Worm (Caenorhabditis elegans) whole organism, early embryonic: Measurements from ENCODE around the gene dhs-25.

Experiments used
- B0310.2 ChIP-seq: sonication (generic microtip); optimal IDR thresholded peaks from 2 replicates; lab custom pipeline; 2016; ENCODE audit warnings: mild to moderate bottlenecking, missing genetic modification characterization, missing compliant biosample characterization
- F13C5.2 ChIP-seq: sonication (generic microtip); optimal IDR thresholded peaks from 2 replicates; lab custom pipeline; 2017; ENCODE audit warnings: mild to moderate bottlenecking, missing genetic modification characterization, inconsistent platforms, missing compliant biosample characterization
- aly-1 ChIP-seq: sonication (generic microtip); optimal IDR thresholded peaks from 2 replicates; lab custom pipeline; 2016; ENCODE audit warnings: missing genetic modification characterization, missing compliant biosample characterization
- ama-1 ChIP-seq: fragments of 150-350 bp; optimal IDR thresholded peaks from 2 replicates; lab custom pipeline; 2014
- ceh-13 ChIP-seq: fragments of 200-800 bp; sonication (Bioruptor generic); optimal IDR thresholded peaks from 2 replicates; lab custom pipeline; 2018; ENCODE audit warnings: mild to moderate bottlenecking, missing genetic modification characterization, missing compliant biosample characterization
- ceh-36 ChIP-seq: sonication (generic microtip); optimal IDR thresholded peaks from 2 replicates; lab custom pipeline; 2016; ENCODE audit warnings: missing genetic modification characterization, inconsistent platforms, missing compliant biosample characterization
- ets-7 ChIP-seq: sonication (generic microtip); optimal IDR thresholded peaks from 2 replicates; lab custom pipeline; 2016; ENCODE audit warnings: missing genotype, missing genetic modification characterization, missing compliant biosample characterization
- flt-1 ChIP-seq: fragments of 200-800 bp; sonication (Bioruptor generic); IDR thresholded peaks from 2 replicates; pipeline ENCODE4 v1.3.6; 2022; ENCODE audit warnings: missing genetic modification characterization, missing compliant biosample characterization
- hmbx-1 ChIP-seq: sonication (generic microtip); optimal IDR thresholded peaks from 2 replicates; lab custom pipeline; 2016; ENCODE audit warnings: mild to moderate bottlenecking, missing genetic modification characterization, missing compliant biosample characterization
- hmg-4 ChIP-seq: fragments of 200-800 bp; sonication (Bioruptor generic); optimal IDR thresholded peaks from 2 replicates; lab custom pipeline; 2018; ENCODE audit warnings: mild to moderate bottlenecking, missing genetic modification characterization, missing compliant biosample characterization
- hnd-1 ChIP-seq: sonication (generic microtip); optimal IDR thresholded peaks from 2 replicates; lab custom pipeline; 2016; ENCODE audit warnings: missing genetic modification characterization, missing compliant biosample characterization
- pes-1 ChIP-seq: fragments of 200-800 bp; sonication (Bioruptor generic); IDR thresholded peaks from 2 replicates; pipeline ENCODE4 v1.3.6; 2022; ENCODE audit warnings: missing genetic modification reagents, missing genetic modification characterization, missing compliant biosample characterization
- scrt-1 ChIP-seq: fragments of 200-800 bp; sonication (Bioruptor generic); IDR thresholded peaks from 2 replicates; pipeline ENCODE4 v1.3.6; 2022; ENCODE audit warnings: missing genetic modification characterization, missing compliant biosample characterization
- sea-1 ChIP-seq: fragments of 200-800 bp; sonication (Bioruptor generic); conservative IDR thresholded peaks from 2 replicates; pipeline ENCODE4 v1.3.6; 2022; ENCODE audit warnings: missing genetic modification characterization, missing compliant biosample characterization
- tbx-11 ChIP-seq: fragments of 200-800 bp; sonication (Bioruptor generic); IDR thresholded peaks from 2 replicates; pipeline ENCODE4 v1.3.6; 2022; ENCODE audit warnings: missing genetic modification characterization, missing compliant biosample characterization
- tbx-37 ChIP-seq: fragments of 200-800 bp; sonication (Bioruptor generic); conservative IDR thresholded peaks from 2 replicates; pipeline ENCODE4 v1.3.6; 2022; ENCODE audit warnings: missing genetic modification reagents, missing genetic modification characterization, missing compliant biosample characterization
- tra-4 ChIP-seq: sonication (generic microtip); optimal IDR thresholded peaks from 2 replicates; lab custom pipeline; 2017; ENCODE audit warnings: missing genetic modification characterization, missing compliant biosample characterization

dhs-25 gene

ce11 chrX:1459756-1460155 lies 26.6 kb upstream of the dhs-25 start:
- TF ChIP-seq F13C5.2 (tag; lab: Kevin White, UChicago) (no peak), scrt-1 (GFP tag; lab: Robert Waterston, UW) (no peak), ceh-36 (tag; lab: Kevin White, UChicago) (no peak), tbx-37 (GFP tag; lab: Robert Waterston, UW) (no peak), ceh-13 (GFP tag; lab: Kevin White, UChicago) (no peak), ets-7 (tag; lab: Kevin White, UChicago) (no peak), flt-1 (no peak), hmbx-1 (tag; lab: Kevin White, UChicago) (no peak), aly-1 (tag; lab: Kevin White, UChicago) (no peak), pes-1 (GFP tag; lab: Robert Waterston, UW) (no peak), ama-1 (lab: Kevin White, UChicago) (no peak), hnd-1 (tag; lab: Kevin White, UChicago) (no peak), hmg-4 (GFP tag; lab: Kevin White, UChicago) (no peak), tra-4 (tag; lab: Kevin White, UChicago) (no peak), sea-1 (no peak), tbx-11 (no peak), B0310.2 (no peak)

ce11 chrX:1464699-1465098 lies 21.6 kb upstream of the dhs-25 start, which contains the start of gene D1005.6:
TSS of gene D1005.6 (minus strand) at chrX:1464799.
- no peak for TF ChIP-seq F13C5.2 (tag; lab: Kevin White, UChicago)
- TF ChIP-seq hnd-1 (tag; lab: Kevin White, UChicago) = no peak
- no peak for TF ChIP-seq ceh-13 (GFP tag; lab: Kevin White, UChicago)
- TF ChIP-seq B0310.2 = no peak
- no peak for TF ChIP-seq tbx-37 (GFP tag; lab: Robert Waterston, UW)
- TF ChIP-seq tbx-11 = no peak
- TF ChIP-seq pes-1 (GFP tag; lab: Robert Waterston, UW) = no peak
- TF ChIP-seq aly-1 (tag; lab: Kevin White, UChicago) = no peak
- TF ChIP-seq scrt-1 (GFP tag; lab: Robert Waterston, UW) = no peak
- no peak for TF ChIP-seq hmbx-1 (tag; lab: Kevin White, UChicago)
- TF ChIP-seq sea-1 = no peak
- TF ChIP-seq flt-1 = no peak
- no peak for TF ChIP-seq ama-1 (lab: Kevin White, UChicago)
- TF ChIP-seq tra-4 (tag; lab: Kevin White, UChicago) = no peak
- no peak for TF ChIP-seq ets-7 (tag; lab: Kevin White, UChicago)
- TF ChIP-seq ceh-36 (tag; lab: Kevin White, UChicago) = no peak
- TF ChIP-seq hmg-4 (GFP tag; lab: Kevin White, UChicago) = no peak

ce11 chrX:1468057-1468456 lies 18.3 kb upstream of the dhs-25 start:
- no peak for TF ChIP-seq hnd-1 (tag; lab: Kevin White, UChicago)
- no peak for TF ChIP-seq pes-1 (GFP tag; lab: Robert Waterston, UW)
- TF ChIP-seq F13C5.2 (tag; lab: Kevin White, UChicago) = no peak
- TF ChIP-seq B0310.2 = no peak

ce11 chrX:1471232-1471631 lies 15.1 kb upstream of the dhs-25 start:
- TF ChIP-seq tbx-11 (no peak), ceh-36 (tag; lab: Kevin White, UChicago) (no peak), B0310.2 (no peak), hmg-4 (GFP tag; lab: Kevin White, UChicago) (no peak), flt-1 (no peak), pes-1 (GFP tag; lab: Robert Waterston, UW) (no peak), hmbx-1 (tag; lab: Kevin White, UChicago) (no peak), ama-1 (lab: Kevin White, UChicago) (no peak), tra-4 (tag; lab: Kevin White, UChicago) (no peak)

ce11 chrX:1472880-1473279 lies 13.5 kb upstream of the dhs-25 start, which contains the start of gene D1005.5:
TSS of gene D1005.5 (minus strand) at chrX:1472980.
- TF ChIP-seq hnd-1 (tag; lab: Kevin White, UChicago) (no peak), scrt-1 (GFP tag; lab: Robert Waterston, UW) (no peak), ets-7 (tag; lab: Kevin White, UChicago) (no peak), ama-1 (lab: Kevin White, UChicago) (no peak), ceh-36 (tag; lab: Kevin White, UChicago) (no peak), tra-4 (tag; lab: Kevin White, UChicago) (no peak), F13C5.2 (tag; lab: Kevin White, UChicago) (no peak), B0310.2 (no peak), pes-1 (GFP tag; lab: Robert Waterston, UW) (no peak), flt-1 (no peak), hmg-4 (GFP tag; lab: Kevin White, UChicago) (no peak)

- TF ChIP-seq F13C5.2 (tag; lab: Kevin White, UChicago) = no peak
- TF ChIP-seq ets-7 (tag; lab: Kevin White, UChicago) = no peak
- no peak for TF ChIP-seq aly-1 (tag; lab: Kevin White, UChicago)
- TF ChIP-seq tbx-37 (GFP tag; lab: Robert Waterston, UW) = no peak
- TF ChIP-seq pes-1 (GFP tag; lab: Robert Waterston, UW) = no peak
- no peak for TF ChIP-seq tra-4 (tag; lab: Kevin White, UChicago)
- TF ChIP-seq ama-1 (lab: Kevin White, UChicago) = no peak
- no peak for TF ChIP-seq hmg-4 (GFP tag; lab: Kevin White, UChicago)
- no peak for TF ChIP-seq tbx-11
- TF ChIP-seq ceh-13 (GFP tag; lab: Kevin White, UChicago) = no peak
- TF ChIP-seq hmbx-1 (tag; lab: Kevin White, UChicago) = no peak
- no peak for TF ChIP-seq ceh-36 (tag; lab: Kevin White, UChicago)
- no peak for TF ChIP-seq scrt-1 (GFP tag; lab: Robert Waterston, UW)
- no peak for TF ChIP-seq flt-1
- TF ChIP-seq B0310.2 = no peak
- TF ChIP-seq hnd-1 (tag; lab: Kevin White, UChicago) = no peak
- TF ChIP-seq sea-1 = no peak
These were observed 12.5 kb upstream of the dhs-25 start for ce11 chrX:1473794-1474193.

ce11 chrX:1476005-1476404 lies 10.3 kb upstream of the dhs-25 start:
- TF ChIP-seq sea-1 (no peak), tbx-37 (GFP tag; lab: Robert Waterston, UW) (no peak), hmbx-1 (tag; lab: Kevin White, UChicago) (no peak), hnd-1 (tag; lab: Kevin White, UChicago) (no peak), flt-1 (no peak), ceh-13 (GFP tag; lab: Kevin White, UChicago) (no peak), hmg-4 (GFP tag; lab: Kevin White, UChicago) (no peak), pes-1 (GFP tag; lab: Robert Waterston, UW) (no peak), tbx-11 (no peak)
